Worm (Caenorhabditis elegans): Measurements from ENCODE around the gene C16E9.1.

DNA sequence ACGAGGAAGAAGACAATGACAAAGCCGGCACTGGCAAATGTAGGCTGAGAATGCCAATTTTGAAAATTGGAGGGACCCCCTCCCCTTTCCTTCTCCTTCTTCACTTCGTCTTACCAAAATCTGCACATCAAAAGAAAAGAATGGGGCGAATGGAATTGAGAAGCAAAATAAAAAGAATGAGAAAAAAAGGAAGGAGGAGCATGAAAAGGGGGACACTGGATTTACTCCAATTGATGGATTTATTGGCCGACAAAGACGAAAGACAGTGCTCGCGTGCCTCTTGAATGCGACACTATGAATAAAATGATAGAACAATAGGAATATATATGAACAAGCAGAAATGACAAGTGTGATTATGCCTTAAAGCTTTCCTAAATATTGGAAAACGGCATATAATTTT, 18.9 kb downstream of the C16E9.1 start:
- no peak for TF ChIP-seq unc-62 (GFP tag; optimal IDR thresholded peaks at IDR 0.05)
- TF ChIP-seq nhr-80 (tag; optimal IDR thresholded peaks at IDR 0.05): no peak
- TF ChIP-seq hmg-20 (GFP tag; IDR thresholded peaks at IDR 0.05): no peak
- TF ChIP-seq ztf-3 (GFP tag; optimal IDR thresholded peaks at IDR 0.05): no peak
- TF ChIP-seq ama-1 (optimal IDR thresholded peaks at IDR 0.05): no peak
- no peak for TF ChIP-seq ama-1 (GFP tag; optimal IDR thresholded peaks at IDR 0.05)
- no peak for TF ChIP-seq dpl-1 (GFP tag; optimal IDR thresholded peaks at IDR 0.05)

All from whole organism, young adult.